Worm (Caenorhabditis elegans) whole organism, midembryonic: Measurements from ENCODE around the gene F38A1.6.

ENCODE experiments used
- flt-1 ChIP-seq: fragments of 200-800 bp; sonication (Bioruptor generic); IDR thresholded peaks from 2 replicates; pipeline ENCODE4 v1.3.6; 2022; ENCODE audit warnings: missing genetic modification characterization, missing compliant biosample characterization
- ztf-23 ChIP-seq: fragments of 200-800 bp; sonication (Bioruptor generic); IDR thresholded peaks from 2 replicates; pipeline ENCODE4 v1.3.6; 2022; ENCODE audit warnings: missing genetic modification reagents, missing genetic modification characterization, missing compliant biosample characterization

DNA sequence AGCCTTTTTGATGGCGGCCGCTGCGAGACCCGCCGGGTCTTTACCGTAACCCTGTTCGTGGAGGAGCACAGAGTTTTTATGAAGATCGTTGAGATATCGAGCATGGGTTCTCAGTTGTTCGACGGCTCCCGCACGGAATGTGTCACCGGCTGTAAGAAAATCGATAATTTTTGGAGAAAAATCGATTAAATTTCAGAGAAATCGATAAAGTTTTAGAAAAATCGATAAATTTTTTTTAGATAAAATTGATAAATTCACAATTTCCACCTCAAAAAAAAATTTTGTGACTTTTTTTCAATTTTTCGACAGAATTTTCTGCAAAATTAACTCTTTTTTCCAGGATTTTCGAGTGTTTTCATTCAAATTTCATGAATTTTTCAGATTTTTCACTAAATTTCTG lies 16.9 kb upstream of the F38A1.6 start:
- TF ChIP-seq flt-1 (GFP tag; lab: Robert Waterston, UW) (no peak), ztf-23 (GFP tag; lab: Robert Waterston, UW) (no peak)
